Worm (Caenorhabditis elegans) whole organism, young adult: ENCODE results near the gene F41G4.8.

Experiments used
- B0035.1 ChIP-seq: sonication (generic microtip); optimal IDR thresholded peaks from 2 replicates; lab custom pipeline; 2016; ENCODE audit warnings: missing genetic modification characterization, mild to moderate bottlenecking, missing compliant biosample characterization, missing genotype, missing genetic modification reagents
- C06A6.2 ChIP-seq: fragments of 200-800 bp; sonication (Bioruptor generic); conservative IDR thresholded peaks from 2 replicates; pipeline ENCODE4 v1.3.6; 2022; ENCODE audit warnings: missing genetic modification characterization, missing compliant biosample characterization
- D2030.7 ChIP-seq: fragments of 200-800 bp; sonication (Bioruptor generic); IDR thresholded peaks from 2 replicates; pipeline ENCODE4 v1.3.6; 2022; ENCODE audit warnings: missing genetic modification reagents, missing genetic modification characterization, missing compliant biosample characterization
- F10E7.11 ChIP-seq: sonication (generic microtip); optimal IDR thresholded peaks from 2 replicates; lab custom pipeline; 2017; ENCODE audit warnings: mild to moderate bottlenecking, missing genetic modification characterization, moderate library complexity, missing compliant biosample characterization
- F22D6.2 ChIP-seq: sonication (generic microtip); optimal IDR thresholded peaks from 2 replicates; lab custom pipeline; 2016; ENCODE audit warnings: mild to moderate bottlenecking, missing genetic modification characterization, missing compliant biosample characterization
- K11D2.4 ChIP-seq: fragments of 200-800 bp; sonication (Bioruptor generic); IDR thresholded peaks from 2 replicates; pipeline ENCODE4 v1.3.6; 2022; ENCODE audit warnings: missing genetic modification reagents, missing genetic modification characterization, missing compliant biosample characterization
- T26A5.8 ChIP-seq: sonication (generic microtip); optimal IDR thresholded peaks from 2 replicates; lab custom pipeline; 2016; ENCODE audit warnings: missing genetic modification characterization, missing compliant biosample characterization
- Y53G8AR.9 ChIP-seq: fragments of 200-800 bp; sonication (Bioruptor generic); conservative IDR thresholded peaks from 2 replicates; pipeline ENCODE4 v1.3.6; 2022; ENCODE audit warnings: missing genetic modification reagents, missing genetic modification characterization, missing compliant biosample characterization
- Y79H2A.3 ChIP-seq: fragments of 200-800 bp; sonication (Bioruptor generic); conservative IDR thresholded peaks from 2 replicates; pipeline ENCODE4 v1.3.6; 2022; ENCODE audit warnings: missing genetic modification reagents, missing genetic modification characterization, missing compliant biosample characterization
- Y95B8A.8 ChIP-seq: fragments of 200-800 bp; sonication (Bioruptor generic); IDR thresholded peaks from 2 replicates; pipeline ENCODE4 v1.3.6; 2022; ENCODE audit warnings: missing genetic modification reagents, missing genetic modification characterization, missing compliant biosample characterization
- aptf-2 ChIP-seq: fragments of 200-800 bp; sonication (Bioruptor generic); conservative IDR thresholded peaks from 2 replicates; pipeline ENCODE4 v1.3.6; 2022; ENCODE audit warnings: missing genetic modification reagents, missing genetic modification characterization, missing compliant biosample characterization
- athp-1 ChIP-seq: sonication (generic microtip); optimal IDR thresholded peaks from 2 replicates; lab custom pipeline; 2017; ENCODE audit warnings: mild to moderate bottlenecking, missing genetic modification characterization, missing compliant biosample characterization
- cebp-1 ChIP-seq, 2 experiments: fragments of 200-800 bp in 1 of 2; sonication (Bioruptor generic) in 1 of 2; sonication (generic microtip) in 1 of 2; IDR thresholded peaks in 1 of 2; optimal IDR thresholded peaks in 1 of 2; 2 replicates each; pipeline versions ENCODE4 v1.3.6 to Lab custom; 2017 to 2022; ENCODE audit warnings: missing compliant biosample characterization in 2 of 2, missing genetic modification characterization in 2 of 2, mild to moderate bottlenecking in 1 of 2, missing genetic modification reagents in 1 of 2, moderate library complexity in 1 of 2
- ceh-27 ChIP-seq: fragments of 200-800 bp; sonication (Bioruptor generic); optimal IDR thresholded peaks from 2 replicates; lab custom pipeline; 2018; ENCODE audit warnings: mild to moderate bottlenecking, missing genetic modification characterization, moderate library complexity, missing compliant biosample characterization
- ceh-91 ChIP-seq: fragments of 200-800 bp; sonication (Bioruptor generic); IDR thresholded peaks from 2 replicates; pipeline ENCODE4 v1.3.6; 2022; ENCODE audit warnings: missing genetic modification reagents, missing genetic modification characterization, missing compliant biosample characterization
- die-1 ChIP-seq: sonication (generic microtip); optimal IDR thresholded peaks from 2 replicates; lab custom pipeline; 2016; ENCODE audit warnings: missing genotype, mild to moderate bottlenecking, missing genetic modification characterization, missing compliant biosample characterization
- dox-1 ChIP-seq: fragments of 200-800 bp; sonication (Bioruptor generic); IDR thresholded peaks from 2 replicates; pipeline ENCODE4 v1.3.6; 2022; ENCODE audit warnings: missing genetic modification reagents, missing genetic modification characterization, missing compliant biosample characterization
- dpff-1 ChIP-seq: sonication (generic microtip); optimal IDR thresholded peaks from 2 replicates; lab custom pipeline; 2017; ENCODE audit warnings: mild to moderate bottlenecking, missing genetic modification characterization, missing compliant biosample characterization
- egl-18 ChIP-seq: fragments of 200-800 bp; sonication (Bioruptor generic); IDR thresholded peaks from 2 replicates; pipeline ENCODE4 v1.3.6; 2022; ENCODE audit warnings: missing genetic modification reagents, missing genetic modification characterization, missing compliant biosample characterization
- egrh-3 ChIP-seq: fragments of 200-800 bp; sonication (Bioruptor generic); IDR thresholded peaks from 2 replicates; pipeline ENCODE4 v1.3.6; 2022; ENCODE audit warnings: missing genetic modification reagents, missing genetic modification characterization, missing compliant biosample characterization
- ekl-4 ChIP-seq: fragments of 200-800 bp; sonication (Bioruptor generic); IDR thresholded peaks from 2 replicates; pipeline ENCODE4 v1.3.6; 2022; ENCODE audit warnings: missing genetic modification reagents, missing genetic modification characterization, missing compliant biosample characterization
- ets-4 ChIP-seq: fragments of 200-800 bp; sonication (Bioruptor generic); optimal IDR thresholded peaks from 2 replicates; lab custom pipeline; 2018; ENCODE audit warnings: mild to moderate bottlenecking, missing genetic modification characterization, missing compliant biosample characterization
- him-1 ChIP-seq: sonication (generic microtip); optimal IDR thresholded peaks from 2 replicates; lab custom pipeline; 2016; ENCODE audit warnings: missing genotype, missing genetic modification reagents, missing genetic modification characterization, missing compliant biosample characterization
- hlh-12 ChIP-seq: sonication (generic microtip); optimal IDR thresholded peaks from 2 replicates; lab custom pipeline; 2016; ENCODE audit warnings: missing genetic modification characterization, missing compliant biosample characterization
- hlh-26 ChIP-seq: fragments of 200-800 bp; sonication (Bioruptor generic); conservative IDR thresholded peaks from 2 replicates; pipeline ENCODE4 v1.3.6; 2022; ENCODE audit warnings: missing genetic modification reagents, missing genetic modification characterization, missing compliant biosample characterization
- let-607 ChIP-seq, 2 experiments: fragments of 200-800 bp in 1 of 2; sonication (Bioruptor generic) in 1 of 2; sonication (generic microtip) in 1 of 2; optimal IDR thresholded peaks; 2 replicates each; lab custom pipeline; 2016 to 2018; ENCODE audit warnings: mild to moderate bottlenecking in 2 of 2, missing compliant biosample characterization in 2 of 2, missing genetic modification characterization in 2 of 2, moderate library complexity in 2 of 2, missing genotype in 1 of 2
- lin-26 ChIP-seq: fragments of 200-800 bp; sonication (Bioruptor generic); IDR thresholded peaks from 2 replicates; pipeline ENCODE4 v1.3.6; 2022; ENCODE audit warnings: missing genetic modification reagents, missing genetic modification characterization, missing compliant biosample characterization
- lin-35 ChIP-seq, 3 experiments: fragments of 150-350 bp in 2 of 3; sonication (generic microtip) in 1 of 3; optimal IDR thresholded peaks; 2 replicates each; lab custom pipeline; 2014 to 2018; ENCODE audit warnings: missing biosample characterization in 3 of 3, missing genetic modification characterization in 3 of 3, missing genetic modification reagents in 3 of 3
- lsl-1 ChIP-seq: fragments of 200-800 bp; sonication (Bioruptor generic); optimal IDR thresholded peaks from 2 replicates; lab custom pipeline; 2018; ENCODE audit warnings: mild to moderate bottlenecking, missing genetic modification characterization, moderate library complexity, missing compliant biosample characterization
- lsy-27 ChIP-seq: sonication (generic microtip); optimal IDR thresholded peaks from 2 replicates; lab custom pipeline; 2017; ENCODE audit warnings: missing genetic modification characterization, mild to moderate bottlenecking, missing compliant biosample characterization, antibody characterized with exemption, missing genotype, borderline replicate concordance; ENCODE audit not compliant: insufficient read depth
- madf-8 ChIP-seq: fragments of 200-800 bp; sonication (Bioruptor generic); conservative IDR thresholded peaks from 2 replicates; pipeline ENCODE4 v1.3.6; 2022; ENCODE audit warnings: missing genetic modification reagents, missing genetic modification characterization, missing compliant biosample characterization
- mxl-1 ChIP-seq: sonication (generic microtip); optimal IDR thresholded peaks from 2 replicates; lab custom pipeline; 2016; ENCODE audit warnings: missing genetic modification characterization, missing compliant biosample characterization
- nhr-179 ChIP-seq: sonication (generic microtip); optimal IDR thresholded peaks from 2 replicates; lab custom pipeline; 2016; ENCODE audit warnings: mild to moderate bottlenecking, missing genetic modification characterization, missing compliant biosample characterization
- nhr-80 ChIP-seq: sonication (generic microtip); optimal IDR thresholded peaks from 2 replicates; lab custom pipeline; 2016; ENCODE audit warnings: missing genetic modification characterization, missing compliant biosample characterization
- nhr-90 ChIP-seq: sonication (generic microtip); optimal IDR thresholded peaks from 2 replicates; lab custom pipeline; 2016; ENCODE audit warnings: missing genotype, mild to moderate bottlenecking, missing genetic modification characterization, missing compliant biosample characterization
- pha-4 ChIP-seq: fragments of 150-350 bp; sonication (generic microtip); optimal IDR thresholded peaks from 2 replicates; lab custom pipeline; 2014; ENCODE audit warnings: missing biosample characterization, missing genetic modification reagents, missing genetic modification characterization
- rcor-1 ChIP-seq: fragments of 200-800 bp; sonication (Bioruptor generic); IDR thresholded peaks from 2 replicates; pipeline ENCODE4 v1.3.6; 2022; ENCODE audit warnings: missing genetic modification reagents, missing genetic modification characterization, missing compliant biosample characterization
- somi-1 ChIP-seq: fragments of 200-800 bp; sonication (Bioruptor generic); optimal IDR thresholded peaks from 2 replicates; lab custom pipeline; 2018; ENCODE audit warnings: mild to moderate bottlenecking, missing genetic modification characterization, missing compliant biosample characterization
- zfh-2 ChIP-seq: fragments of 200-800 bp; sonication (Bioruptor generic); conservative IDR thresholded peaks from 2 replicates; pipeline ENCODE4 v1.3.6; 2022; ENCODE audit warnings: missing genetic modification reagents, missing genetic modification characterization, missing compliant biosample characterization
- ztf-18 ChIP-seq: sonication (generic microtip); optimal IDR thresholded peaks from 2 replicates; lab custom pipeline; 2016; ENCODE audit warnings: missing genotype, mild to moderate bottlenecking, missing genetic modification characterization, missing compliant biosample characterization
- ztf-22 ChIP-seq: fragments of 200-800 bp; sonication (Bioruptor generic); optimal IDR thresholded peaks from 2 replicates; lab custom pipeline; 2018; ENCODE audit warnings: mild to moderate bottlenecking, missing genetic modification characterization, moderate library complexity, missing compliant biosample characterization
- ztf-25 ChIP-seq: fragments of 200-800 bp; sonication (Bioruptor generic); IDR thresholded peaks from 2 replicates; pipeline ENCODE4 v1.3.6; 2022; ENCODE audit warnings: missing genetic modification reagents, missing genetic modification characterization, missing compliant biosample characterization
- ztf-26 ChIP-seq: sonication (generic microtip); optimal IDR thresholded peaks from 2 replicates; lab custom pipeline; 2017; ENCODE audit warnings: missing genetic modification characterization, missing compliant biosample characterization
- ztf-6 ChIP-seq: fragments of 200-800 bp; sonication (Bioruptor generic); IDR thresholded peaks from 2 replicates; pipeline ENCODE4 v1.3.6; 2022; ENCODE audit warnings: missing genetic modification reagents, missing genetic modification characterization, missing compliant biosample characterization

The F41G4.8 gene

ce11 chrX:16813148-16813547 is 31.7 kb downstream of the F41G4.8 start:
- no peak for TF ChIP-seq B0035.1 (tag; lab: Kevin White, UChicago)
- no peak for TF ChIP-seq cebp-1 (GFP tag; IDR thresholded peaks at IDR 0.05; lab: Robert Waterston, UW)
- TF ChIP-seq cebp-1 (tag; optimal IDR thresholded peaks at IDR 0.05; lab: Kevin White, UChicago), result peak; percentile 10
- TF ChIP-seq rcor-1 (GFP tag; lab: Robert Waterston, UW), result no peak
- TF ChIP-seq nhr-80 (tag; lab: Kevin White, UChicago), result peak; percentile 67
- TF ChIP-seq K11D2.4 (GFP tag; lab: Robert Waterston, UW), result no peak
- TF ChIP-seq nhr-90 (tag; lab: Kevin White, UChicago), result peak; percentile 5
- no peak for TF ChIP-seq D2030.7 (GFP tag; lab: Robert Waterston, UW)
- peak in 1 of 2 experiments; percentile 26 for TF ChIP-seq let-607 (tag; optimal IDR thresholded peaks at IDR 0.05; lab: Kevin White, UChicago)
- TF ChIP-seq F10E7.11 (tag; lab: Kevin White, UChicago), result no peak
- TF ChIP-seq Y53G8AR.9 (GFP tag; lab: Robert Waterston, UW), result no peak
- peak; percentile 32 for TF ChIP-seq ets-4 (GFP tag; lab: Kevin White, UChicago)
- peak; percentile 37; the same call in 1 of the 2 replicates for TF ChIP-seq dox-1 (GFP tag; lab: Robert Waterston, UW)
- TF ChIP-seq, all 124 proteins: peak for 6

DNA sequence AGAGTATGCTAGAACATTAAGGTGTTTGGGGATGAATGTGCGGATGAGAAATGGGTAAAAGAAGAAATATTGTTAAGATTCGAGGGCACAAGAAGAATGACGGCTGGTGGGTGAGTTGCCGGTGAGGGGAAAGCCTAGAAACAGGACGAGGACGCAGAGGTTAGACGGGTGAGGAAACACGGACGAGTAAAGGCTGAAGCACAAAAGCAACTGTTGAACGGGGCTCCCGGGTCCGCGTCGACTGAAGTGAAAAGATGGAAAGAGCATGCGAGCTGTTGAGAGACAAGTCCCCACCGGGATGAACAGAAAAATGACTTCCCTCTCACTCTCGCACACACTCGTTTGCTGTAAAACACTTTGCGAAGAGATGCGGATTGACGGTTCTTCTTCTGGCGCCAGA is 32.9 kb downstream of the F41G4.8 start:
- TF ChIP-seq zfh-2 (GFP tag; lab: Robert Waterston, UW) (0 out of 2 replicates have a peak, but pooled peaks have one; percentile 14), him-1 (tag; lab: Kevin White, UChicago) (no peak), pha-4 (no peak), ztf-6 (GFP tag; lab: Robert Waterston, UW) (no peak), athp-1 (tag; lab: Kevin White, UChicago) (no peak), madf-8 (GFP tag; lab: Robert Waterston, UW) (no peak)

ce11 chrX:16809689-16810088 is 35.1 kb downstream of the F41G4.8 start:
- TF ChIP-seq ztf-18 (no peak), aptf-2 (no peak), lin-35 (GFP tag; optimal IDR thresholded peaks at IDR 0.05; lab: Kevin White, UChicago) (no peak), egl-18 (GFP tag; lab: Robert Waterston, UW) (no peak), madf-8 (GFP tag; lab: Robert Waterston, UW) (no peak), lin-26 (GFP tag; lab: Robert Waterston, UW) (no peak), somi-1 (GFP tag; lab: Kevin White, UChicago) (no peak), Y79H2A.3 (GFP tag; lab: Robert Waterston, UW) (no peak), nhr-80 (tag; lab: Kevin White, UChicago) (no peak), T26A5.8 (tag; lab: Kevin White, UChicago) (no peak), dpff-1 (tag; lab: Kevin White, UChicago) (no peak), lsy-27 (tag; lab: Kevin White, UChicago) (no peak), mxl-1 (tag; lab: Kevin White, UChicago) (no peak), ztf-25 (no peak), lsl-1 (GFP tag; lab: Kevin White, UChicago) (no peak), ceh-91 (GFP tag; lab: Robert Waterston, UW) (no peak)

ce11 chrX:16808526-16808925 is 36.3 kb downstream of the F41G4.8 start:
- no peak for TF ChIP-seq ceh-27 (GFP tag; lab: Kevin White, UChicago)
- no peak for TF ChIP-seq nhr-179 (tag; lab: Kevin White, UChicago)
- no peak for TF ChIP-seq F22D6.2 (tag; lab: Kevin White, UChicago)
- TF ChIP-seq egrh-3 (GFP tag; lab: Robert Waterston, UW), result peak; percentile 90
- TF ChIP-seq Y95B8A.8, result no peak
- TF ChIP-seq ztf-26, result no peak
- TF ChIP-seq ekl-4 (GFP tag; lab: Robert Waterston, UW), result no peak
- TF ChIP-seq aptf-2, result no peak
- no peak for TF ChIP-seq hlh-12
- peak; percentile 92 for TF ChIP-seq zfh-2 (GFP tag; lab: Robert Waterston, UW)
- TF ChIP-seq mxl-1 (tag; lab: Kevin White, UChicago), result no peak
- no peak for TF ChIP-seq ztf-22 (GFP tag; lab: Kevin White, UChicago)
- TF ChIP-seq hlh-26 (GFP tag; lab: Robert Waterston, UW), result no peak
- TF ChIP-seq C06A6.2, result no peak
- no peak for TF ChIP-seq die-1 (tag; lab: Kevin White, UChicago)
- no peak for TF ChIP-seq madf-8 (GFP tag; lab: Robert Waterston, UW)
